Worm (Caenorhabditis elegans) whole organism, young adult: ENCODE results near the gene Y62F5A.10.
A peak's percentile ranks its signal among the peaks of the same experiment; 100 is the strongest.

ENCODE experiments used
- B0261.1 ChIP-seq: sonication (generic microtip); optimal IDR thresholded peaks from 2 replicates; lab custom pipeline; 2016; ENCODE audit warnings: mild to moderate bottlenecking, missing genetic modification characterization, moderate library complexity, missing compliant biosample characterization
- C17E4.6 ChIP-seq: fragments of 200-800 bp; sonication (Bioruptor generic); IDR thresholded peaks from 2 replicates; pipeline ENCODE4 v1.3.6; 2022; ENCODE audit warnings: missing genetic modification reagents, missing genetic modification characterization, missing compliant biosample characterization
- F22D6.2 ChIP-seq: sonication (generic microtip); optimal IDR thresholded peaks from 2 replicates; lab custom pipeline; 2016; ENCODE audit warnings: mild to moderate bottlenecking, missing genetic modification characterization, missing compliant biosample characterization
- F23B12.7 ChIP-seq: sonication (generic microtip); optimal IDR thresholded peaks from 2 replicates; lab custom pipeline; 2017; ENCODE audit warnings: missing genetic modification characterization, mild to moderate bottlenecking, missing compliant biosample characterization, antibody characterized with exemption, moderate library complexity; ENCODE audit not compliant: insufficient read depth
- F57C9.4 ChIP-seq: sonication (generic microtip); optimal IDR thresholded peaks from 2 replicates; lab custom pipeline; 2017; ENCODE audit warnings: mild to moderate bottlenecking, missing genetic modification characterization, missing compliant biosample characterization
- K12H6.12 ChIP-seq: fragments of 200-800 bp; sonication (Bioruptor generic); optimal IDR thresholded peaks from 2 replicates; lab custom pipeline; 2018; ENCODE audit warnings: mild to moderate bottlenecking, missing genetic modification characterization, missing compliant biosample characterization
- T07F8.4 ChIP-seq: sonication (generic microtip); optimal IDR thresholded peaks from 2 replicates; lab custom pipeline; 2016; ENCODE audit warnings: mild to moderate bottlenecking, missing genetic modification characterization, moderate library complexity, missing compliant biosample characterization
- Y53F4B.3 ChIP-seq: fragments of 200-800 bp; sonication (Bioruptor generic); IDR thresholded peaks from 2 replicates; pipeline ENCODE4 v1.3.6; 2022; ENCODE audit warnings: missing genetic modification reagents, missing genetic modification characterization, missing compliant biosample characterization
- Y67H2A.10 ChIP-seq: fragments of 200-800 bp; sonication (Bioruptor generic); conservative IDR thresholded peaks from 2 replicates; pipeline ENCODE4 v1.3.6; 2022; ENCODE audit warnings: missing genetic modification reagents, missing genetic modification characterization, missing compliant biosample characterization
- Y95B8A.8 ChIP-seq: fragments of 200-800 bp; sonication (Bioruptor generic); IDR thresholded peaks from 2 replicates; pipeline ENCODE4 v1.3.6; 2022; ENCODE audit warnings: missing genetic modification reagents, missing genetic modification characterization, missing compliant biosample characterization
- ZK185.1 ChIP-seq: sonication (generic microtip); optimal IDR thresholded peaks from 2 replicates; lab custom pipeline; 2016; ENCODE audit warnings: mild to moderate bottlenecking, missing genetic modification characterization, missing compliant biosample characterization; ENCODE audit not compliant: poor library complexity, severe bottlenecking
- athp-1 ChIP-seq: sonication (generic microtip); optimal IDR thresholded peaks from 2 replicates; lab custom pipeline; 2017; ENCODE audit warnings: mild to moderate bottlenecking, missing genetic modification characterization, missing compliant biosample characterization
- attf-5 ChIP-seq: fragments of 200-800 bp; sonication (Bioruptor generic); optimal IDR thresholded peaks from 2 replicates; lab custom pipeline; 2018; ENCODE audit warnings: mild to moderate bottlenecking, missing genetic modification characterization, missing compliant biosample characterization
- attf-6 ChIP-seq: fragments of 200-800 bp; sonication (Bioruptor generic); IDR thresholded peaks from 2 replicates; pipeline ENCODE4 v1.3.6; 2022; ENCODE audit warnings: missing genetic modification reagents, missing genetic modification characterization, missing compliant biosample characterization
- bed-2 ChIP-seq: fragments of 200-800 bp; sonication (Bioruptor generic); IDR thresholded peaks from 2 replicates; pipeline ENCODE4 v1.3.6; 2022; ENCODE audit warnings: missing genetic modification reagents, missing genetic modification characterization, missing compliant biosample characterization
- ccch-3 ChIP-seq: fragments of 200-800 bp; sonication (Bioruptor generic); optimal IDR thresholded peaks from 2 replicates; lab custom pipeline; 2018; ENCODE audit warnings: mild to moderate bottlenecking, missing genetic modification characterization, missing compliant biosample characterization
- cebp-2 ChIP-seq: fragments of 200-800 bp; sonication (Bioruptor generic); IDR thresholded peaks from 2 replicates; pipeline ENCODE4 v1.3.6; 2022; ENCODE audit warnings: missing genetic modification characterization, missing compliant biosample characterization
- ceh-100 ChIP-seq: fragments of 200-800 bp; sonication (Bioruptor generic); IDR thresholded peaks from 2 replicates; pipeline ENCODE4 v1.3.6; 2022; ENCODE audit warnings: missing genetic modification reagents, missing genetic modification characterization, missing compliant biosample characterization
- ceh-40 ChIP-seq: fragments of 200-800 bp; sonication (Bioruptor generic); IDR thresholded peaks from 2 replicates; pipeline ENCODE4 v1.3.6; 2022; ENCODE audit warnings: missing genetic modification characterization, missing compliant biosample characterization
- ceh-79 ChIP-seq: sonication (generic microtip); optimal IDR thresholded peaks from 2 replicates; lab custom pipeline; 2017; ENCODE audit warnings: mild to moderate bottlenecking, missing genetic modification characterization, missing compliant biosample characterization
- dox-1 ChIP-seq: fragments of 200-800 bp; sonication (Bioruptor generic); IDR thresholded peaks from 2 replicates; pipeline ENCODE4 v1.3.6; 2022; ENCODE audit warnings: missing genetic modification reagents, missing genetic modification characterization, missing compliant biosample characterization
- dpff-1 ChIP-seq: sonication (generic microtip); optimal IDR thresholded peaks from 2 replicates; lab custom pipeline; 2017; ENCODE audit warnings: mild to moderate bottlenecking, missing genetic modification characterization, missing compliant biosample characterization
- dpl-1 ChIP-seq: fragments of 150-350 bp; optimal IDR thresholded peaks from 2 replicates; lab custom pipeline; 2014; ENCODE audit warnings: missing biosample characterization, missing genetic modification reagents, missing genetic modification characterization
- efl-1 ChIP-seq: fragments of 150-350 bp; optimal IDR thresholded peaks from 2 replicates; lab custom pipeline; 2014; ENCODE audit warnings: missing biosample characterization, missing genetic modification reagents, missing genetic modification characterization
- ets-4 ChIP-seq: fragments of 200-800 bp; sonication (Bioruptor generic); optimal IDR thresholded peaks from 2 replicates; lab custom pipeline; 2018; ENCODE audit warnings: mild to moderate bottlenecking, missing genetic modification characterization, missing compliant biosample characterization
- gei-17 ChIP-seq: fragments of 200-800 bp; sonication (Bioruptor generic); optimal IDR thresholded peaks from 2 replicates; lab custom pipeline; 2018; ENCODE audit warnings: mild to moderate bottlenecking, missing genetic modification characterization, missing compliant biosample characterization
- him-1 ChIP-seq: sonication (generic microtip); optimal IDR thresholded peaks from 2 replicates; lab custom pipeline; 2016; ENCODE audit warnings: missing genotype, missing genetic modification reagents, missing genetic modification characterization, missing compliant biosample characterization
- hlh-26 ChIP-seq: fragments of 200-800 bp; sonication (Bioruptor generic); conservative IDR thresholded peaks from 2 replicates; pipeline ENCODE4 v1.3.6; 2022; ENCODE audit warnings: missing genetic modification reagents, missing genetic modification characterization, missing compliant biosample characterization
- hmg-1.2 ChIP-seq: fragments of 200-800 bp; sonication (Bioruptor generic); IDR thresholded peaks from 2 replicates; pipeline ENCODE4 v1.3.6; 2022; ENCODE audit warnings: missing genetic modification reagents, missing genetic modification characterization, missing compliant biosample characterization
- hmg-20 ChIP-seq: fragments of 200-800 bp; sonication (Bioruptor generic); IDR thresholded peaks from 2 replicates; pipeline ENCODE4 v1.3.6; 2022; ENCODE audit warnings: missing genetic modification reagents, missing genetic modification characterization, missing compliant biosample characterization
- hrde-1 ChIP-seq: sonication (generic microtip); optimal IDR thresholded peaks from 2 replicates; lab custom pipeline; 2016; ENCODE audit warnings: missing genetic modification characterization, mild to moderate bottlenecking, missing compliant biosample characterization, moderate library complexity, missing genotype, missing genetic modification reagents, borderline replicate concordance
- let-526 ChIP-seq: fragments of 200-800 bp; sonication (Bioruptor generic); IDR thresholded peaks from 2 replicates; pipeline ENCODE4 v1.3.6; 2022; ENCODE audit warnings: missing genetic modification reagents, missing genetic modification characterization, missing compliant biosample characterization
- lin-40 ChIP-seq: sonication (generic microtip); optimal IDR thresholded peaks from 2 replicates; lab custom pipeline; 2016; ENCODE audit warnings: missing genetic modification characterization, mild to moderate bottlenecking, missing compliant biosample characterization, missing genotype, missing genetic modification reagents
- madf-10 ChIP-seq: sonication (generic microtip); optimal IDR thresholded peaks from 2 replicates; lab custom pipeline; 2016; ENCODE audit warnings: mild to moderate bottlenecking, missing genetic modification characterization, missing compliant biosample characterization
- madf-3 ChIP-seq: fragments of 200-800 bp; sonication (Bioruptor generic); IDR thresholded peaks from 2 replicates; pipeline ENCODE4 v1.3.6; 2022; ENCODE audit warnings: missing genetic modification reagents, missing genetic modification characterization, missing compliant biosample characterization
- madf-6 ChIP-seq: fragments of 200-800 bp; sonication (Bioruptor generic); IDR thresholded peaks from 2 replicates; pipeline ENCODE4 v1.3.6; 2022; ENCODE audit warnings: missing genetic modification reagents, missing genetic modification characterization, missing compliant biosample characterization
- madf-8 ChIP-seq: fragments of 200-800 bp; sonication (Bioruptor generic); conservative IDR thresholded peaks from 2 replicates; pipeline ENCODE4 v1.3.6; 2022; ENCODE audit warnings: missing genetic modification reagents, missing genetic modification characterization, missing compliant biosample characterization
- mcd-1 ChIP-seq: fragments of 200-800 bp; sonication (Bioruptor generic); IDR thresholded peaks from 2 replicates; pipeline ENCODE4 v1.3.6; 2022; ENCODE audit warnings: missing genetic modification reagents, missing genetic modification characterization, missing compliant biosample characterization
- mes-4 ChIP-seq: sonication (generic microtip); optimal IDR thresholded peaks from 2 replicates; lab custom pipeline; 2016; ENCODE audit warnings: missing genotype, missing genetic modification characterization, missing compliant biosample characterization
- nfyb-1 ChIP-seq: fragments of 200-800 bp; sonication (Bioruptor generic); IDR thresholded peaks from 2 replicates; pipeline ENCODE4 v1.3.6; 2022; ENCODE audit warnings: missing genetic modification reagents, missing genetic modification characterization, missing compliant biosample characterization
- nhr-27 ChIP-seq: fragments of 200-800 bp; sonication (Bioruptor generic); optimal IDR thresholded peaks from 2 replicates; lab custom pipeline; 2018; ENCODE audit warnings: mild to moderate bottlenecking, missing genetic modification characterization, moderate library complexity, missing compliant biosample characterization
- nhr-80 ChIP-seq: sonication (generic microtip); optimal IDR thresholded peaks from 2 replicates; lab custom pipeline; 2016; ENCODE audit warnings: missing genetic modification characterization, missing compliant biosample characterization
- nhr-90 ChIP-seq: sonication (generic microtip); optimal IDR thresholded peaks from 2 replicates; lab custom pipeline; 2016; ENCODE audit warnings: missing genotype, mild to moderate bottlenecking, missing genetic modification characterization, missing compliant biosample characterization
- sdz-38 ChIP-seq: sonication (generic microtip); optimal IDR thresholded peaks from 2 replicates; lab custom pipeline; 2016; ENCODE audit warnings: missing genotype, missing genetic modification characterization, missing compliant biosample characterization
- tbx-9 ChIP-seq: sonication (generic microtip); optimal IDR thresholded peaks from 2 replicates; lab custom pipeline; 2016; ENCODE audit warnings: borderline replicate concordance, missing genetic modification characterization, inconsistent platforms, missing compliant biosample characterization
- tlf-1 ChIP-seq: fragments of 200-800 bp; sonication (Bioruptor generic); optimal IDR thresholded peaks from 2 replicates; lab custom pipeline; 2018; ENCODE audit warnings: mild to moderate bottlenecking, missing genetic modification characterization, missing compliant biosample characterization
- ztf-25 ChIP-seq: fragments of 200-800 bp; sonication (Bioruptor generic); IDR thresholded peaks from 2 replicates; pipeline ENCODE4 v1.3.6; 2022; ENCODE audit warnings: missing genetic modification reagents, missing genetic modification characterization, missing compliant biosample characterization
- ztf-26 ChIP-seq: sonication (generic microtip); optimal IDR thresholded peaks from 2 replicates; lab custom pipeline; 2017; ENCODE audit warnings: missing genetic modification characterization, missing compliant biosample characterization
- ztf-28 ChIP-seq: fragments of 200-800 bp; sonication (Bioruptor generic); IDR thresholded peaks from 2 replicates; pipeline ENCODE4 v1.3.6; 2022; ENCODE audit warnings: missing genetic modification reagents, missing genetic modification characterization, missing compliant biosample characterization

Y62F5A.10 gene

DNA sequence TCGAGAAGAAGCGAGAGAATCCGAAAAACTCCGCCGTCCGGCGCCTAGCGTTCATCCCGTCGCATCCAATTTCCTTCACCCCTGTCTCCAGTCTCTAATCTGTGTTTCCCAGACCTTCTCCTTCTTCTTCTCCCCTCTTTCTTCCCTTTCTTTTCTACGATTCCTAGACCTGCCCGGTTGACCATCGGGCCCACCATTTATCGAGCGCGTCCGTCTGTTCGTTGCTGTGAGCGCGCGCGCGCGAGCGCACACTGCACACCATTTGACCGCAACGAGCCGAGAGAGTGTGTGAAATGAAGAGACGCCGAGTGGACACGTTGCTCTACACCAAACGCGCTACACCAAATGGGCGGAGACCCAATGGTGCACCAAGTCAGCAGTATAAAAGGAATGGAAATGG lies 15.7 kb downstream of the Y62F5A.10 start (continued):
- no peak for TF ChIP-seq nfyb-1 (GFP tag; lab: Robert Waterston, UW)
- no peak for TF ChIP-seq let-526 (GFP tag; lab: Robert Waterston, UW)
- TF ChIP-seq T07F8.4 (tag; lab: Kevin White, UChicago), result no peak
- peak; percentile 88 for TF ChIP-seq dpl-1 (GFP tag; lab: Kevin White, UChicago)
- TF ChIP-seq attf-5 (GFP tag; lab: Kevin White, UChicago), result no peak
- TF ChIP-seq ccch-3, result no peak
- TF ChIP-seq dpff-1 (tag; lab: Kevin White, UChicago), result no peak
- no peak for TF ChIP-seq mes-4 (tag; lab: Kevin White, UChicago)
- TF ChIP-seq Y67H2A.10, result no peak
- TF ChIP-seq tlf-1 (GFP tag; lab: Kevin White, UChicago), result peak; percentile 81
- peak; percentile 92 for TF ChIP-seq hmg-1.2 (GFP tag; lab: Robert Waterston, UW)
- peak; percentile 40 for TF ChIP-seq athp-1 (tag; lab: Kevin White, UChicago)
- no peak for TF ChIP-seq madf-10 (tag; lab: Kevin White, UChicago)
- peak; percentile 81; the same call in 1 of the 2 replicates for TF ChIP-seq Y95B8A.8 (GFP tag; lab: Robert Waterston, UW)
- TF ChIP-seq nhr-90, result no peak
- TF ChIP-seq K12H6.12 (tag; lab: Kevin White, UChicago), result no peak
- TF ChIP-seq B0261.1, result no peak
- no peak for TF ChIP-seq nhr-80 (tag; lab: Kevin White, UChicago)
- TF ChIP-seq sdz-38 (tag; lab: Kevin White, UChicago), result no peak
- TF ChIP-seq attf-6 (GFP tag; lab: Robert Waterston, UW), result 0 out of 2 replicates have a peak, but pooled peaks have one; percentile 54
- TF ChIP-seq gei-17 (GFP tag; lab: Kevin White, UChicago), result no peak
- TF ChIP-seq ceh-40 (GFP tag; lab: Robert Waterston, UW), result no peak
- peak; percentile 97 for TF ChIP-seq efl-1 (GFP tag; lab: Kevin White, UChicago)
- no peak for TF ChIP-seq ztf-26 (tag; lab: Kevin White, UChicago)
- no peak for TF ChIP-seq hlh-26 (GFP tag; lab: Robert Waterston, UW)
- peak; percentile 84 for TF ChIP-seq ceh-100
- TF ChIP-seq lin-40 (tag; lab: Kevin White, UChicago), result no peak
- TF ChIP-seq cebp-2, result no peak
- TF ChIP-seq madf-3, result peak; percentile 92
- no peak for TF ChIP-seq F23B12.7 (tag; lab: Kevin White, UChicago)
- TF ChIP-seq hrde-1 (tag; lab: Kevin White, UChicago), result peak; percentile 44
- TF ChIP-seq ets-4 (GFP tag; lab: Kevin White, UChicago), result no peak
- no peak for TF ChIP-seq nhr-27 (tag; lab: Kevin White, UChicago)
- no peak for TF ChIP-seq ZK185.1 (tag; lab: Kevin White, UChicago)
- TF ChIP-seq madf-8 (GFP tag; lab: Robert Waterston, UW), result peak; percentile 98
- no peak for TF ChIP-seq F57C9.4
- TF ChIP-seq ztf-28 (GFP tag; lab: Robert Waterston, UW), result 0 out of 2 replicates have a peak, but pooled peaks have one; percentile 51
- no peak for TF ChIP-seq ceh-79 (tag; lab: Kevin White, UChicago)
- TF ChIP-seq ztf-25 (GFP tag; lab: Robert Waterston, UW), result no peak
- peak; percentile 98 for TF ChIP-seq madf-6
- TF ChIP-seq him-1 (tag; lab: Kevin White, UChicago), result peak; percentile 30
- no peak for TF ChIP-seq Y53F4B.3
- TF ChIP-seq hmg-20 (GFP tag; lab: Robert Waterston, UW), result no peak
- TF ChIP-seq mcd-1 (GFP tag; lab: Robert Waterston, UW), result peak; percentile 78
- TF ChIP-seq bed-2 (GFP tag; lab: Robert Waterston, UW), result peak; percentile 81; the same call in 1 of the 2 replicates
- TF ChIP-seq tbx-9, result no peak
- TF ChIP-seq C17E4.6 (GFP tag; lab: Robert Waterston, UW), result peak; percentile 78
- TF ChIP-seq dox-1 (GFP tag; lab: Robert Waterston, UW), result peak; percentile 92
- TF ChIP-seq F22D6.2 (tag; lab: Kevin White, UChicago), result no peak
